Fruit fly (Drosophila melanogaster) S2 (cell line): Measurements from ENCODE around the gene wrd.

Experiments
- CG8478 ChIP-seq: fragments of >200 bp; optimal IDR thresholded peaks from 2 replicates; lab custom pipeline; 2018
- CTCF ChIP-seq, 2 experiments: fragments of >200 bp; optimal IDR thresholded peaks; 2 replicates each; lab custom pipeline; 2018

DNA sequence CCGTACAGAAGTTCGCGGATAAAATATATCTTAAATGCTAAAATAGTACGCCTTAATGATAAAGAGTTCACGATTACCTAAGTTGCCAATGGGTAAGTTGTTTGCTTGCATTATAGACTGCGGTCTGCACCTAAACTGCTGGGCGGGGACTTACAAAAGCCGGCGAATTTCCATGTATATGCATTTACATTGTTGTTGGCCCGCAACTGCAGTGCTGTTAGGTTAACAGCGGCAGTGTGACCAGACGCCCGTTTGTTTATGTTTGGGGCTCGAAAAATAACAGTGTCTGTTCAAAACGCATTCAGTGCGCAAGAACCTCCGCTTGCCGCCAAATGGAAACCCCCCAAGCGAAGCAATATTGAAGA is 32.3 kb downstream of the wrd start:
- no peak for TF ChIP-seq CTCF (optimal IDR thresholded peaks at IDR 0.05; lab: Kevin White, UChicago)
- TF ChIP-seq CG8478 (lab: Kevin White, UChicago), result no peak
